Worm (Caenorhabditis elegans) whole organism, young adult: ENCODE data around the gene rfk-1.

Source experiments
- F10E7.11 ChIP-seq: sonication (generic microtip); optimal IDR thresholded peaks from 2 replicates; lab custom pipeline; 2017; ENCODE audit warnings: mild to moderate bottlenecking, missing genetic modification characterization, moderate library complexity, missing compliant biosample characterization
- F23B12.7 ChIP-seq: sonication (generic microtip); optimal IDR thresholded peaks from 2 replicates; lab custom pipeline; 2017; ENCODE audit warnings: missing genetic modification characterization, mild to moderate bottlenecking, missing compliant biosample characterization, antibody characterized with exemption, moderate library complexity; ENCODE audit not compliant: insufficient read depth
- F33H1.4 ChIP-seq: fragments of 200-800 bp; sonication (Bioruptor generic); IDR thresholded peaks from 2 replicates; pipeline ENCODE4 v1.3.6; 2022; ENCODE audit warnings: missing genetic modification reagents, missing genetic modification characterization, missing compliant biosample characterization
- F49E8.2 ChIP-seq: sonication (generic microtip); optimal IDR thresholded peaks from 3 replicates; lab custom pipeline; 2017; ENCODE audit warnings: missing genetic modification characterization, mild to moderate bottlenecking, missing compliant biosample characterization, antibody characterized with exemption, moderate library complexity; ENCODE audit not compliant: insufficient read depth
- F52B5.7 ChIP-seq: sonication (generic microtip); optimal IDR thresholded peaks from 2 replicates; lab custom pipeline; 2016; ENCODE audit warnings: mild to moderate bottlenecking, missing genetic modification characterization, missing compliant biosample characterization
- Y56A3A.18 ChIP-seq: fragments of 200-800 bp; sonication (Bioruptor generic); IDR thresholded peaks from 2 replicates; pipeline ENCODE4 v1.3.6; 2022; ENCODE audit warnings: missing genetic modification reagents, missing genetic modification characterization, missing compliant biosample characterization
- Y95B8A.8 ChIP-seq: fragments of 200-800 bp; sonication (Bioruptor generic); IDR thresholded peaks from 2 replicates; pipeline ENCODE4 v1.3.6; 2022; ENCODE audit warnings: missing genetic modification reagents, missing genetic modification characterization, missing compliant biosample characterization
- ZK185.1 ChIP-seq: sonication (generic microtip); optimal IDR thresholded peaks from 2 replicates; lab custom pipeline; 2016; ENCODE audit warnings: mild to moderate bottlenecking, missing genetic modification characterization, missing compliant biosample characterization; ENCODE audit not compliant: poor library complexity, severe bottlenecking
- akir-1 ChIP-seq: fragments of 200-800 bp; sonication (Bioruptor generic); optimal IDR thresholded peaks from 2 replicates; lab custom pipeline; 2018; ENCODE audit warnings: mild to moderate bottlenecking, missing genetic modification characterization, moderate library complexity, missing compliant biosample characterization
- ama-1 ChIP-seq, 3 experiments: fragments of 150-350 bp in 1 of 3; sonication (generic microtip) in 2 of 3; optimal IDR thresholded peaks; 2 replicates each; lab custom pipeline; 2014 to 2018; ENCODE audit warnings: missing biosample characterization in 2 of 3, missing genetic modification characterization in 2 of 3, missing genetic modification reagents in 2 of 3
- cebp-1 ChIP-seq, 2 experiments: fragments of 200-800 bp in 1 of 2; sonication (Bioruptor generic) in 1 of 2; sonication (generic microtip) in 1 of 2; IDR thresholded peaks in 1 of 2; optimal IDR thresholded peaks in 1 of 2; 2 replicates each; pipeline versions ENCODE4 v1.3.6 to Lab custom; 2017 to 2022; ENCODE audit warnings: missing compliant biosample characterization in 2 of 2, missing genetic modification characterization in 2 of 2, mild to moderate bottlenecking in 1 of 2, missing genetic modification reagents in 1 of 2, moderate library complexity in 1 of 2
- ceh-91 ChIP-seq: fragments of 200-800 bp; sonication (Bioruptor generic); IDR thresholded peaks from 2 replicates; pipeline ENCODE4 v1.3.6; 2022; ENCODE audit warnings: missing genetic modification reagents, missing genetic modification characterization, missing compliant biosample characterization
- chd-7 ChIP-seq: sonication (generic microtip); optimal IDR thresholded peaks from 2 replicates; lab custom pipeline; 2016; ENCODE audit warnings: mild to moderate bottlenecking, missing genetic modification characterization, moderate library complexity, missing compliant biosample characterization
- dpff-1 ChIP-seq: sonication (generic microtip); optimal IDR thresholded peaks from 2 replicates; lab custom pipeline; 2017; ENCODE audit warnings: mild to moderate bottlenecking, missing genetic modification characterization, missing compliant biosample characterization
- gei-17 ChIP-seq: fragments of 200-800 bp; sonication (Bioruptor generic); optimal IDR thresholded peaks from 2 replicates; lab custom pipeline; 2018; ENCODE audit warnings: mild to moderate bottlenecking, missing genetic modification characterization, missing compliant biosample characterization
- him-1 ChIP-seq: sonication (generic microtip); optimal IDR thresholded peaks from 2 replicates; lab custom pipeline; 2016; ENCODE audit warnings: missing genotype, missing genetic modification reagents, missing genetic modification characterization, missing compliant biosample characterization
- hlh-12 ChIP-seq: sonication (generic microtip); optimal IDR thresholded peaks from 2 replicates; lab custom pipeline; 2016; ENCODE audit warnings: missing genetic modification characterization, missing compliant biosample characterization
- let-607 ChIP-seq, 2 experiments: fragments of 200-800 bp in 1 of 2; sonication (Bioruptor generic) in 1 of 2; sonication (generic microtip) in 1 of 2; optimal IDR thresholded peaks; 2 replicates each; lab custom pipeline; 2016 to 2018; ENCODE audit warnings: mild to moderate bottlenecking in 2 of 2, missing compliant biosample characterization in 2 of 2, missing genetic modification characterization in 2 of 2, moderate library complexity in 2 of 2, missing genotype in 1 of 2
- lin-26 ChIP-seq: fragments of 200-800 bp; sonication (Bioruptor generic); IDR thresholded peaks from 2 replicates; pipeline ENCODE4 v1.3.6; 2022; ENCODE audit warnings: missing genetic modification reagents, missing genetic modification characterization, missing compliant biosample characterization
- lsl-1 ChIP-seq: fragments of 200-800 bp; sonication (Bioruptor generic); optimal IDR thresholded peaks from 2 replicates; lab custom pipeline; 2018; ENCODE audit warnings: mild to moderate bottlenecking, missing genetic modification characterization, moderate library complexity, missing compliant biosample characterization
- madf-10 ChIP-seq: sonication (generic microtip); optimal IDR thresholded peaks from 2 replicates; lab custom pipeline; 2016; ENCODE audit warnings: mild to moderate bottlenecking, missing genetic modification characterization, missing compliant biosample characterization
- madf-6 ChIP-seq: fragments of 200-800 bp; sonication (Bioruptor generic); IDR thresholded peaks from 2 replicates; pipeline ENCODE4 v1.3.6; 2022; ENCODE audit warnings: missing genetic modification reagents, missing genetic modification characterization, missing compliant biosample characterization
- mel-28 ChIP-seq: sonication (generic microtip); optimal IDR thresholded peaks from 2 replicates; lab custom pipeline; 2016; ENCODE audit warnings: borderline replicate concordance, mild to moderate bottlenecking, missing genetic modification characterization, missing compliant biosample characterization
- mes-4 ChIP-seq: sonication (generic microtip); optimal IDR thresholded peaks from 2 replicates; lab custom pipeline; 2016; ENCODE audit warnings: missing genotype, missing genetic modification characterization, missing compliant biosample characterization
- nfya-1 ChIP-seq: sonication (generic microtip); optimal IDR thresholded peaks from 2 replicates; lab custom pipeline; 2017; ENCODE audit warnings: antibody characterized with exemption, missing compliant biosample characterization, missing genetic modification characterization, borderline replicate concordance; ENCODE audit not compliant: insufficient read depth
- nfyb-1 ChIP-seq: fragments of 200-800 bp; sonication (Bioruptor generic); IDR thresholded peaks from 2 replicates; pipeline ENCODE4 v1.3.6; 2022; ENCODE audit warnings: missing genetic modification reagents, missing genetic modification characterization, missing compliant biosample characterization
- nhr-27 ChIP-seq: fragments of 200-800 bp; sonication (Bioruptor generic); optimal IDR thresholded peaks from 2 replicates; lab custom pipeline; 2018; ENCODE audit warnings: mild to moderate bottlenecking, missing genetic modification characterization, moderate library complexity, missing compliant biosample characterization
- pbrm-1 ChIP-seq: fragments of 200-800 bp; sonication (Bioruptor generic); IDR thresholded peaks from 2 replicates; pipeline ENCODE4 v1.3.6; 2022; ENCODE audit warnings: missing genetic modification reagents, missing genetic modification characterization, missing compliant biosample characterization
- repo-1 ChIP-seq: sonication (generic microtip); optimal IDR thresholded peaks from 2 replicates; lab custom pipeline; 2017; ENCODE audit warnings: mild to moderate bottlenecking, missing genetic modification characterization, missing compliant biosample characterization
- snpc-1.1 ChIP-seq: sonication (generic microtip); optimal IDR thresholded peaks from 2 replicates; lab custom pipeline; 2017; ENCODE audit warnings: missing genetic modification characterization, mild to moderate bottlenecking, missing compliant biosample characterization, antibody characterized with exemption, moderate library complexity, missing genotype, missing genetic modification reagents; ENCODE audit not compliant: insufficient read depth
- snpc-1.3 ChIP-seq: sonication (generic microtip); optimal IDR thresholded peaks from 2 replicates; lab custom pipeline; 2017; ENCODE audit warnings: missing genetic modification characterization, mild to moderate bottlenecking, missing compliant biosample characterization, antibody characterized with exemption, moderate library complexity, missing genotype, missing genetic modification reagents; ENCODE audit not compliant: insufficient read depth
- snpc-3.4 ChIP-seq: sonication (generic microtip); optimal IDR thresholded peaks from 2 replicates; lab custom pipeline; 2017; ENCODE audit warnings: missing genetic modification characterization, mild to moderate bottlenecking, missing compliant biosample characterization, antibody characterized with exemption, moderate library complexity, missing genotype, missing genetic modification reagents
- somi-1 ChIP-seq: fragments of 200-800 bp; sonication (Bioruptor generic); optimal IDR thresholded peaks from 2 replicates; lab custom pipeline; 2018; ENCODE audit warnings: mild to moderate bottlenecking, missing genetic modification characterization, missing compliant biosample characterization
- xnd-1 ChIP-seq: sonication (generic microtip); optimal IDR thresholded peaks from 2 replicates; lab custom pipeline; 2016; ENCODE audit warnings: missing genotype, missing genetic modification reagents, missing genetic modification characterization, missing compliant biosample characterization
- zim-3 ChIP-seq: sonication (generic microtip); optimal IDR thresholded peaks from 2 replicates; lab custom pipeline; 2017; ENCODE audit warnings: mild to moderate bottlenecking, missing genetic modification characterization, moderate library complexity, missing compliant biosample characterization
- ztf-18 ChIP-seq: sonication (generic microtip); optimal IDR thresholded peaks from 2 replicates; lab custom pipeline; 2016; ENCODE audit warnings: missing genotype, mild to moderate bottlenecking, missing genetic modification characterization, missing compliant biosample characterization
- ztf-25 ChIP-seq: fragments of 200-800 bp; sonication (Bioruptor generic); IDR thresholded peaks from 2 replicates; pipeline ENCODE4 v1.3.6; 2022; ENCODE audit warnings: missing genetic modification reagents, missing genetic modification characterization, missing compliant biosample characterization
- ztf-28 ChIP-seq: fragments of 200-800 bp; sonication (Bioruptor generic); IDR thresholded peaks from 2 replicates; pipeline ENCODE4 v1.3.6; 2022; ENCODE audit warnings: missing genetic modification reagents, missing genetic modification characterization, missing compliant biosample characterization

Gene rfk-1

ce11 chrIV:10373772-10374288, 35.4 kb downstream of the rfk-1 start, which contains the start of gene mpz-5 (continued):
- TF ChIP-seq F49E8.2 (peak; percentile 12), dpff-1 (no peak), pbrm-1 (GFP tag; lab: Robert Waterston, UW) (peak; percentile 68; the same call in 1 of the 2 replicates), F23B12.7 (tag; lab: Kevin White, UChicago) (peak; percentile 52), nhr-27 (tag; lab: Kevin White, UChicago) (no peak), Y56A3A.18 (GFP tag; lab: Robert Waterston, UW) (0 out of 2 replicates have a peak, but pooled peaks have one; percentile 10), hlh-12 (tag; lab: Kevin White, UChicago) (no peak)
- TF ChIP-seq, all 124 proteins: peak for 32

ce11 chrIV:10368326-10368725, 41.0 kb downstream of the rfk-1 start, which contains the start of gene iars-1:
iars-1 (plus strand) TSS chrIV:10368601.
- no peak; the same call in 1 of the 2 replicates for TF ChIP-seq cebp-1 (GFP tag; IDR thresholded peaks at IDR 0.05; lab: Robert Waterston, UW)
- TF ChIP-seq cebp-1 (tag; optimal IDR thresholded peaks at IDR 0.05; lab: Kevin White, UChicago) = peak; percentile 82
- no peak for TF ChIP-seq ztf-25
- no peak for TF ChIP-seq chd-7 (tag; lab: Kevin White, UChicago)
- TF ChIP-seq lsl-1 (GFP tag; lab: Kevin White, UChicago) = no peak

- TF ChIP-seq ztf-18 (peak; percentile 47), F49E8.2 (no peak), madf-6 (GFP tag; lab: Robert Waterston, UW) (peak; percentile 6; the same call in 1 of the 2 replicates), nfyb-1 (0 out of 2 replicates have a peak, but pooled peaks have one; percentile 20), F33H1.4 (GFP tag; lab: Robert Waterston, UW) (peak; percentile 84), let-607 (tag; optimal IDR thresholded peaks at IDR 0.05; lab: Kevin White, UChicago) (no peak)
Measured at ce11 chrIV:10367740-10368246, 41.5 kb downstream of the rfk-1 start, which contains the start of gene pges-2. pges-2 (minus strand) TSS chrIV:10367790.

- TF ChIP-seq zim-3 (tag; lab: Kevin White, UChicago) (no peak), lsl-1 (GFP tag; lab: Kevin White, UChicago) (peak; percentile 26), mes-4 (tag; lab: Kevin White, UChicago) (no peak), snpc-3.4 (tag; lab: Kevin White, UChicago) (peak; percentile 35), snpc-1.1 (no peak), gei-17 (GFP tag; lab: Kevin White, UChicago) (peak; percentile 19), repo-1 (tag; lab: Kevin White, UChicago) (peak; percentile 88), Y95B8A.8 (no peak), hlh-12 (tag; lab: Kevin White, UChicago) (no peak), F10E7.11 (tag; lab: Kevin White, UChicago) (no peak), somi-1 (no peak), xnd-1 (tag; lab: Kevin White, UChicago) (peak; percentile 11), F52B5.7 (peak; percentile 6), madf-10 (no peak), ceh-91 (GFP tag; lab: Robert Waterston, UW) (no peak), him-1 (no peak), Y56A3A.18 (GFP tag; lab: Robert Waterston, UW) (no peak), nfya-1 (tag; lab: Kevin White, UChicago) (no peak), ztf-18 (peak; percentile 91), nhr-27 (tag; lab: Kevin White, UChicago) (no peak), akir-1 (no peak), ZK185.1 (tag; lab: Kevin White, UChicago) (no peak), ama-1 (optimal IDR thresholded peaks at IDR 0.05; lab: Kevin White, UChicago) (no peak), ama-1 (GFP tag; optimal IDR thresholded peaks at IDR 0.05; lab: Kevin White, UChicago) (no peak), mel-28 (tag; lab: Kevin White, UChicago) (no peak), let-607 (tag; optimal IDR thresholded peaks at IDR 0.05; lab: Kevin White, UChicago) (peak in 1 of 2 experiments; percentile 20), lin-26 (GFP tag; lab: Robert Waterston, UW) (no peak), ztf-28 (GFP tag; lab: Robert Waterston, UW) (no peak), cebp-1 (GFP tag; IDR thresholded peaks at IDR 0.05; lab: Robert Waterston, UW) (no peak), cebp-1 (tag; optimal IDR thresholded peaks at IDR 0.05; lab: Kevin White, UChicago) (peak; percentile 55), snpc-1.3 (no peak)
Measured at ce11 chrIV:10366018-10366417, 43.3 kb downstream of the rfk-1 start, which contains the start of gene sir-2.1. sir-2.1 (minus strand) TSS chrIV:10366229.
